Worm (Caenorhabditis elegans) whole organism, L4 larva: Measurements from ENCODE around the gene D1044.6.

Source experiments
- F49E8.2 ChIP-seq: sonication (generic microtip); optimal IDR thresholded peaks from 2 replicates; lab custom pipeline; 2016; ENCODE audit warnings: missing compliant biosample characterization, mild to moderate bottlenecking, missing genetic modification characterization, borderline replicate concordance
- Y48G9A.11 ChIP-seq: fragments of 200-800 bp; sonication (Bioruptor generic); IDR thresholded peaks from 2 replicates; pipeline ENCODE4 v1.3.6; 2022; ENCODE audit warnings: missing genetic modification reagents, missing genetic modification characterization, missing compliant biosample characterization
- aha-1 ChIP-seq: fragments of 150-350 bp; peaks from one replicate; lab custom pipeline; 2014; ENCODE audit warnings: missing biosample characterization, missing genetic modification characterization
- ama-1 ChIP-seq: fragments of 150-350 bp; optimal IDR thresholded peaks from 2 replicates; lab custom pipeline; 2014; ENCODE audit warnings: inconsistent platforms, mixed read lengths
- arid-1 ChIP-seq: fragments of 200-800 bp; sonication (Bioruptor generic); conservative IDR thresholded peaks from 2 replicates; pipeline ENCODE4 v1.3.6; 2022; ENCODE audit warnings: missing genetic modification reagents, missing genetic modification characterization, missing compliant biosample characterization
- cey-2 ChIP-seq: sonication (generic microtip); optimal IDR thresholded peaks from 3 replicates; lab custom pipeline; 2017; ENCODE audit warnings: missing genetic modification characterization, mild to moderate bottlenecking, missing compliant biosample characterization, antibody characterized with exemption, borderline replicate concordance; ENCODE audit not compliant: insufficient read depth
- daf-16 ChIP-seq, 3 experiments: sonication (generic microtip); optimal IDR thresholded peaks; 2 replicates each; lab custom pipeline; 2016 to 2017; ENCODE audit warnings: missing genetic modification characterization in 3 of 3, missing genetic modification reagents in 3 of 3, mild to moderate bottlenecking in 2 of 3, missing compliant biosample characterization in 2 of 3, missing biosample characterization in 1 of 3, moderate library complexity in 1 of 3
- dmd-6 ChIP-seq: fragments of 200-800 bp; sonication (Bioruptor generic); IDR thresholded peaks from 2 replicates; pipeline ENCODE4 v1.3.6; 2022; ENCODE audit warnings: missing genetic modification reagents, missing genetic modification characterization, missing compliant biosample characterization
- dmd-9 ChIP-seq: fragments of 200-800 bp; sonication (Bioruptor generic); IDR thresholded peaks from 2 replicates; pipeline ENCODE4 v1.3.6; 2022; ENCODE audit warnings: missing genetic modification reagents, missing genetic modification characterization, missing compliant biosample characterization
- dve-1 ChIP-seq: sonication (generic microtip); optimal IDR thresholded peaks from 2 replicates; lab custom pipeline; 2017; ENCODE audit warnings: antibody characterized with exemption, mild to moderate bottlenecking, missing genetic modification characterization, missing compliant biosample characterization; ENCODE audit not compliant: insufficient read depth
- hlh-30 ChIP-seq: sonication (generic microtip); optimal IDR thresholded peaks from 2 replicates; lab custom pipeline; 2017; ENCODE audit warnings: antibody characterized with exemption, mild to moderate bottlenecking, missing genetic modification characterization, missing compliant biosample characterization; ENCODE audit not compliant: insufficient read depth
- lin-29 ChIP-seq: fragments of 200-800 bp; sonication (Bioruptor generic); IDR thresholded peaks from 2 replicates; pipeline ENCODE4 v1.3.6; 2022; ENCODE audit warnings: missing genetic modification reagents, missing genetic modification characterization, missing compliant biosample characterization
- lsy-2 ChIP-seq, 2 experiments: fragments of 150-350 bp in 1 of 2; sonication (generic microtip) in 1 of 2; optimal IDR thresholded peaks; 2 replicates each; lab custom pipeline; 2014 to 2017; ENCODE audit warnings: missing biosample characterization in 2 of 2, missing genetic modification characterization in 2 of 2
- madf-9 ChIP-seq: fragments of 200-800 bp; sonication (Bioruptor generic); conservative IDR thresholded peaks from 2 replicates; pipeline ENCODE4 v1.3.6; 2022; ENCODE audit warnings: missing genetic modification reagents, missing genetic modification characterization, missing compliant biosample characterization
- mdl-1 ChIP-seq, 2 experiments: fragments of 150-350 bp in 1 of 2; sonication (generic microtip) in 1 of 2; optimal IDR thresholded peaks; 2 replicates each; lab custom pipeline; 2014 to 2017; ENCODE audit warnings: missing biosample characterization in 2 of 2, missing genetic modification characterization in 2 of 2
- mes-2 ChIP-seq: sonication (generic microtip); optimal IDR thresholded peaks from 2 replicates; lab custom pipeline; 2016; ENCODE audit warnings: missing genotype, mild to moderate bottlenecking, missing genetic modification characterization, missing compliant biosample characterization; ENCODE audit not compliant: poor library complexity, severe bottlenecking
- mxl-3 ChIP-seq: fragments of 200-800 bp; sonication (Bioruptor generic); optimal IDR thresholded peaks from 2 replicates; lab custom pipeline; 2018; ENCODE audit warnings: mild to moderate bottlenecking, missing genetic modification characterization, missing compliant biosample characterization
- nhr-28 ChIP-seq: fragments of 150-350 bp; optimal IDR thresholded peaks from 2 replicates; lab custom pipeline; 2014; ENCODE audit warnings: missing biosample characterization, missing genetic modification characterization
- nhr-48 ChIP-seq: sonication (generic microtip); optimal IDR thresholded peaks from 2 replicates; lab custom pipeline; 2016; ENCODE audit warnings: mild to moderate bottlenecking, missing genetic modification characterization, missing compliant biosample characterization
- pha-4 ChIP-seq, 2 experiments: fragments of 150-350 bp in 1 of 2; fragments of 200-800 bp in 1 of 2; sonication (Bioruptor generic) in 1 of 2; IDR thresholded peaks in 1 of 2; optimal IDR thresholded peaks in 1 of 2; 2 replicates each; pipeline versions ENCODE4 v1.3.6 to Lab custom; 2014 to 2022; ENCODE audit warnings: missing genetic modification characterization in 2 of 2, missing genetic modification reagents in 2 of 2, missing biosample characterization in 1 of 2, missing compliant biosample characterization in 1 of 2
- php-3 ChIP-seq: fragments of 200-800 bp; sonication (Bioruptor generic); IDR thresholded peaks from 2 replicates; pipeline ENCODE4 v1.3.6; 2022; ENCODE audit warnings: missing genetic modification reagents, missing genetic modification characterization, missing compliant biosample characterization
- pqm-1 ChIP-seq: sonication (generic microtip); optimal IDR thresholded peaks from 2 replicates; lab custom pipeline; 2017; ENCODE audit warnings: missing biosample characterization, missing genetic modification characterization
- saeg-2 ChIP-seq: fragments of 200-800 bp; sonication (Bioruptor generic); IDR thresholded peaks from 2 replicates; pipeline ENCODE4 v1.3.6; 2022; ENCODE audit warnings: missing genetic modification reagents, missing genetic modification characterization, missing compliant biosample characterization
- snpc-4 ChIP-seq: fragments of 150-350 bp; optimal IDR thresholded peaks from 2 replicates; lab custom pipeline; 2014; ENCODE audit warnings: missing biosample characterization, missing genetic modification characterization
- unc-130 ChIP-seq: sonication (generic microtip); optimal IDR thresholded peaks from 2 replicates; lab custom pipeline; 2016; ENCODE audit warnings: missing genetic modification reagents, missing genetic modification characterization, missing compliant biosample characterization
- unc-62 ChIP-seq, 3 experiments: fragments of 150-350 bp in 1 of 3; sonication (generic microtip); optimal IDR thresholded peaks in 2 of 3; peaks in 1 of 3; 1 replicate in 1 of 3; 2 replicates in 2 of 3; lab custom pipeline; 2014 to 2017; ENCODE audit warnings: missing biosample characterization in 3 of 3, missing genetic modification characterization in 3 of 3, missing genetic modification reagents in 3 of 3, missing genotype in 1 of 3
- vab-7 ChIP-seq: fragments of 200-800 bp; sonication (Bioruptor generic); IDR thresholded peaks from 2 replicates; pipeline ENCODE4 v1.3.6; 2022; ENCODE audit warnings: missing genetic modification reagents, missing genetic modification characterization, missing compliant biosample characterization

D1044.6 gene

ce11 chrIII:5550844-5551243 lies 7.9 kb upstream of the D1044.6 start (continued):
- TF ChIP-seq lsy-2 (tag; optimal IDR thresholded peaks at IDR 0.05; lab: Kevin White, UChicago): peak in 1 of 2 experiments; percentile 7

ce11 chrIII:5550193-5550592 lies 7.2 kb upstream of the D1044.6 start:
- TF ChIP-seq unc-62 (GFP tag; optimal IDR thresholded peaks at IDR 0.05 in 1 of 2; lab: Kevin White, UChicago) (peak in 1 of 2 experiments; percentile 61), unc-62 (tag; optimal IDR thresholded peaks at IDR 0.05; lab: Kevin White, UChicago) (no peak), nhr-28 (tag; lab: Kevin White, UChicago) (peak; percentile 48), aha-1 (peak; percentile 42), ama-1 (lab: Kevin White, UChicago) (no peak), mdl-1 (tag; optimal IDR thresholded peaks at IDR 0.05; lab: Kevin White, UChicago) (peak in 1 of 2 experiments; percentile 32), hlh-30 (peak; percentile 18), unc-130 (GFP tag; lab: Kevin White, UChicago) (no peak), dve-1 (tag; lab: Kevin White, UChicago) (peak; percentile 23), snpc-4 (tag; lab: Kevin White, UChicago) (no peak), arid-1 (GFP tag; lab: Robert Waterston, UW) (no peak), dmd-6 (GFP tag; lab: Robert Waterston, UW) (0 out of 2 replicates have a peak, but pooled peaks have one; percentile 12), madf-9 (GFP tag; lab: Robert Waterston, UW) (no peak), lin-29 (GFP tag; lab: Robert Waterston, UW) (peak; percentile 9; the same call in 1 of the 2 replicates), cey-2 (tag; lab: Kevin White, UChicago) (peak; percentile 6), vab-7 (GFP tag; lab: Robert Waterston, UW) (no peak), F49E8.2 (tag; lab: Kevin White, UChicago) (no peak), saeg-2 (no peak)
- TF ChIP-seq, all 104 proteins: peak for 9

DNA sequence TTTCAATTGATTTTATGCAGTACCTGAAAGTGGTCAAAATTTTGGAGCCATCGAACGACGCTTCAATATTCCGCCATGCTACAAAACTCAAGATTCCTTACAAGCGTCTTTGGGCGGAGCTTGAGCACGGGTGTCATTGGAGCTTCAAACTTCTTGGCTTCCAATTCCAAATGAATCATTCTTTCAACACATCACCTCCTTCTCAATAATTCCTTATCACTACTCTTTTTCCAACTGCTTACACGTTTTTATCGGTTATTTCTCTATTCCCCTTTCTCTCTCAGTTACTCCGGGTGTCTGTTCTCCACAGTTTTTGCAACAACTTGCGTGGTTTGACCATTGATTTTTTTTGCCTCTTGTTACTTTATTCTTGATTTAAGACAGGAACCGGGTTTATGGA lies 3.8 kb upstream of the D1044.6 start, which contains the start of gene F09F7.5:
TSS of gene F09F7.5 (plus strand) at position 258 of the 400 bp plus-strand sequence.
- peak; percentile 70 for TF ChIP-seq pqm-1 (tag; lab: Kevin White, UChicago)
- no peak for TF ChIP-seq php-3 (GFP tag; lab: Robert Waterston, UW)
- TF ChIP-seq dmd-6 (GFP tag; lab: Robert Waterston, UW): peak; percentile 55
- peak; percentile 31 for TF ChIP-seq mxl-3
- TF ChIP-seq daf-16 (GFP tag; optimal IDR thresholded peaks at IDR 0.05; lab: Kevin White, UChicago): no peak
- peak; percentile 30 for TF ChIP-seq daf-16 (tag; optimal IDR thresholded peaks at IDR 0.05; lab: Kevin White, UChicago)
- no peak for TF ChIP-seq nhr-28 (tag; lab: Kevin White, UChicago)

DNA sequence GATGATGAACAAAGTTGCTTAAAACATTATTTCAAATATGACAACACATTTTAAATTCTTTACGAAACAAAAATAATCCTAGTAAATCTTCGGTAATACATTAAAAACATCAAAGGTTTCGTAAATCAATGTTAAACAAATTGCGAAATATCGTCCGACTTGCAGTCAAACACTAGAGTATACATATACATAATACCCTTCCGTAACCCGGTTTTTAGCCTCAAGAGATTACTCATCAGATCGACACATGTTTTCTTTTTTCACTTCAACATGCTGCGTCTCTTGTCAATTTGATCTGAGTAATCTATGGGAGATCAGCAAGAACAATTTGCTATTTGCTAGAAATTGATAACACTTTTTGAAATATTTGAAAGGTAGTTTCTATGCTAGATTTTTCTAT lies 3.3 kb upstream of the D1044.6 start:
- TF ChIP-seq nhr-28 (tag; lab: Kevin White, UChicago): peak; percentile 49
- TF ChIP-seq dve-1 (tag; lab: Kevin White, UChicago): peak; percentile 38
- TF ChIP-seq pha-4 (GFP tag; IDR thresholded peaks at IDR 0.05; lab: Robert Waterston, UW): no peak
- TF ChIP-seq pha-4 (tag; optimal IDR thresholded peaks at IDR 0.05; lab: Kevin White, UChicago): no peak
- no peak for TF ChIP-seq dmd-6 (GFP tag; lab: Robert Waterston, UW)
- TF ChIP-seq mdl-1 (tag; optimal IDR thresholded peaks at IDR 0.05; lab: Kevin White, UChicago): peak in 1 of 2 experiments; percentile 51
- peak; percentile 19 for TF ChIP-seq nhr-48 (tag; lab: Kevin White, UChicago)
- TF ChIP-seq mes-2 (tag; lab: Kevin White, UChicago): peak; percentile 14
- TF ChIP-seq hlh-30: peak; percentile 2

- TF ChIP-seq Y48G9A.11 (GFP tag; lab: Robert Waterston, UW) (0 out of 2 replicates have a peak, but pooled peaks have one; percentile 51), dmd-9 (GFP tag; lab: Robert Waterston, UW) (no peak)
Observed at ce11 chrIII:5543727-5544345, 859 bp upstream of the D1044.6 start, which contains the start of gene D1044.1. Gene D1044.1 (plus strand): TSS chrIII:5544295.
